Worm (Caenorhabditis elegans): Measurements from ENCODE around the gene rcq-5.
A peak's percentile ranks its signal among the peaks of the same experiment; 100 is the strongest.

DNA sequence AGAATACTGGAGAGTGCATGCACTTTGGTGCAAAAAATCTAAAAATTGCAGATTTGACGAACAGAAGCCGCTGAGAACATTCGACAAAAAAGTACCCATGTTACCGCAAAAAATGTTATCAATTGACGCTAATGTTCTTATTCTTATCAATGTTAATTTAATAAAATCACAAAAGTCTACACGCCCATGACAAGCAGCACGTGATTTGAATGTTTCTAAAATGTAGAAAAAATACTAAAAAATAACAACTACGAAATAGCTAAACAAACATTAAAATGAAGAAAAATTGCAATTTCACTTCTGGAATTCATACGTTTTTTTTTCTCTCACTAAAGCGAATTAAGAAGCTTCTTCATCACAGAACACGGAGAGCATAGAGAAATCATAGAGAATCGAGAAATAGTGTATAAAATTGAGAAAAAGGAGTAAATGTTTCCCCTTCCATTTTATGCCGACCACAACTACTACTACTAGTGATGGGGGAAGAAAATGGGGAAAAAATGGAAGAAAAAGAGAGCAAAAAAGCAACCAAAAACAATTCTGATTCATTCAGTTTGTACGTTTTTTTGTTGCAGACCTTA lies 30.7 kb upstream of the rcq-5 start:
- TF ChIP-seq elt-3 (tag; optimal IDR thresholded peaks at IDR 0.05) (no peak), snpc-4 (tag; optimal IDR thresholded peaks at IDR 0.05) (no peak), cnd-1 (tag; optimal IDR thresholded peaks at IDR 0.05) (no peak), unc-39 (tag; optimal IDR thresholded peaks at IDR 0.05) (no peak), pha-4 (tag; optimal IDR thresholded peaks at IDR 0.05) (no peak), mep-1 (tag; optimal IDR thresholded peaks at IDR 0.05) (no peak), nhr-237 (tag; optimal IDR thresholded peaks at IDR 0.05) (no peak), sptf-1 (tag; optimal IDR thresholded peaks at IDR 0.05) (no peak), unc-62 (GFP tag; optimal IDR thresholded peaks at IDR 0.05) (no peak), lsy-2 (tag; optimal IDR thresholded peaks at IDR 0.05) (peak; percentile 2), nhr-76 (tag; optimal IDR thresholded peaks at IDR 0.05) (no peak), nhr-28 (tag; optimal IDR thresholded peaks at IDR 0.05) (no peak)

All from whole organism, mixed stage, embryonic.